Fruit fly (Drosophila melanogaster): ENCODE measurements around the gene mys.
A peak's percentile ranks its signal among the peaks of the same experiment; 100 is the strongest.

Gene mys

dm6 chrX:8075300-8075927, 14.0 kb downstream of the mys start, which contains the start of the genes Upf2 and CG1571 (continued):
- peak; percentile 73; the same call in 2 of the 3 replicates for TF ChIP-seq mld (GFP tag; IDR thresholded peaks at IDR 0.05; ENCODE audit: partially characterized antibody)
- no peak for TF ChIP-seq phol (tag; optimal IDR thresholded peaks at IDR 0.05)
- TF ChIP-seq CG4282 (GFP tag; optimal IDR thresholded peaks at IDR 0.05), result no peak
- TF ChIP-seq CG4328 (GFP tag; optimal IDR thresholded peaks at IDR 0.05), result no peak
- no peak for TF ChIP-seq Hmx (GFP tag; optimal IDR thresholded peaks at IDR 0.05)
- TF ChIP-seq cg (GFP tag; optimal IDR thresholded peaks at IDR 0.05), result no peak
- peak; percentile 79 for TF ChIP-seq HLH4C (GFP tag; IDR thresholded peaks at IDR 0.05; ENCODE audit: partially characterized antibody)
- TF ChIP-seq vfl (GFP tag; optimal IDR thresholded peaks at IDR 0.05), result no peak
- TF ChIP-seq CG7357 (GFP tag; IDR thresholded peaks at IDR 0.05), result peak; percentile 60; the same call in 2 of the 3 replicates
- peak; percentile 52 for TF ChIP-seq CG4617 (GFP tag; optimal IDR thresholded peaks at IDR 0.05; ENCODE audit: borderline replicate concordance)
- peak; percentile 6 for TF ChIP-seq CG34376 (GFP tag; optimal IDR thresholded peaks at IDR 0.05)
- peak; percentile 69 for TF ChIP-seq CG3995 (GFP tag; optimal IDR thresholded peaks at IDR 0.05)
- no peak for TF ChIP-seq ab (GFP tag; optimal IDR thresholded peaks at IDR 0.05)
- no peak for TF ChIP-seq CG5180 (GFP tag; optimal IDR thresholded peaks at IDR 0.05)
- TF ChIP-seq CG7839 (tag; optimal IDR thresholded peaks at IDR 0.05), result no peak
- peak; percentile 66 for TF ChIP-seq CG12659 (GFP tag; optimal IDR thresholded peaks at IDR 0.05)
- no peak for TF ChIP-seq CG16779 (GFP tag; IDR thresholded peaks at IDR 0.05)
- no peak for TF ChIP-seq pnt (GFP tag; optimal IDR thresholded peaks at IDR 0.05)
- TF ChIP-seq CG10979 (tag; optimal IDR thresholded peaks at IDR 0.05), result peak; percentile 8
- TF ChIP-seq Hsf (GFP tag; optimal IDR thresholded peaks at IDR 0.05), result peak; percentile 26
- no peak for TF ChIP-seq HLHmδ (GFP tag; optimal IDR thresholded peaks at IDR 0.05)
- no peak for TF ChIP-seq GATAe (GFP tag; conservative IDR thresholded peaks at IDR 0.05)
- TF ChIP-seq CG15601 (tag; optimal IDR thresholded peaks at IDR 0.05), result no peak
- TF ChIP-seq Rfx (GFP tag; IDR thresholded peaks at IDR 0.05), result peak; percentile 20; the same call in 1 of the 2 replicates
- peak; percentile 94 for TF ChIP-seq Dref (GFP tag; IDR thresholded peaks at IDR 0.05)
- no peak for TF ChIP-seq CG1832 (GFP tag; optimal IDR thresholded peaks at IDR 0.05)
- TF ChIP-seq NfI (GFP tag; optimal IDR thresholded peaks at IDR 0.05), result no peak
- TF ChIP-seq tap (tag; optimal IDR thresholded peaks at IDR 0.05), result no peak
- no peak for TF ChIP-seq Kr (GFP tag; optimal IDR thresholded peaks at IDR 0.05)
- peak; percentile 76 for TF ChIP-seq Sry-δ (GFP tag; optimal IDR thresholded peaks at IDR 0.05)
- peak; percentile 27 for TF ChIP-seq Sin3A (optimal IDR thresholded peaks at IDR 0.05)
- no peak for TF ChIP-seq Mrtf (GFP tag; IDR thresholded peaks at IDR 0.05)
- TF ChIP-seq MESR4 (GFP tag; optimal IDR thresholded peaks at IDR 0.05), result peak; percentile 79
- TF ChIP-seq Mad (GFP tag; optimal IDR thresholded peaks at IDR 0.05), result no peak
- no peak for TF ChIP-seq lbe (GFP tag; optimal IDR thresholded peaks at IDR 0.05)
- TF ChIP-seq Nf-YC (tag; optimal IDR thresholded peaks at IDR 0.05), result no peak
- TF ChIP-seq dpn (GFP tag; optimal IDR thresholded peaks at IDR 0.05), result peak in 1 of 2 experiments; percentile 4
- TF ChIP-seq CG3726 (GFP tag; IDR thresholded peaks at IDR 0.05), result no peak
- TF ChIP-seq Pdp1 (GFP tag; optimal IDR thresholded peaks at IDR 0.05), result peak in 1 of 2 experiments; percentile 43
- no peak for TF ChIP-seq Fer3 (tag; optimal IDR thresholded peaks at IDR 0.05)
- no peak for TF ChIP-seq ken (GFP tag; IDR thresholded peaks at IDR 0.05)
- peak; percentile 83 for TF ChIP-seq MBD-R2 (GFP tag; IDR thresholded peaks at IDR 0.05)
- no peak for TF ChIP-seq hkb (optimal IDR thresholded peaks at IDR 0.05)
- no peak for TF ChIP-seq hkb (GFP tag; IDR thresholded peaks at IDR 0.05)
- TF ChIP-seq nmo (GFP tag; optimal IDR thresholded peaks at IDR 0.05), result no peak
- TF ChIP-seq chn (GFP tag; optimal IDR thresholded peaks at IDR 0.05), result peak; percentile 9
- TF ChIP-seq CG3407 (GFP tag; optimal IDR thresholded peaks at IDR 0.05), result no peak
- TF ChIP-seq CG10274 (GFP tag; optimal IDR thresholded peaks at IDR 0.05), result no peak
- no peak for TF ChIP-seq disco-r (GFP tag; optimal IDR thresholded peaks at IDR 0.05)
- no peak for TF ChIP-seq CHES-1-like (GFP tag; optimal IDR thresholded peaks at IDR 0.05)
- no peak for TF ChIP-seq CG13624 (GFP tag; optimal IDR thresholded peaks at IDR 0.05)
